Fruit fly (Drosophila melanogaster) whole organism, embryonic: ENCODE measurements around the gene CG45207.

Source experiments
- Ada2b ChIP-seq: fragments of 200-800 bp; sonication (Bioruptor generic); IDR thresholded peaks from 2 replicates; pipeline ENCODE4 v1.3.6; 2022; ENCODE audit warnings: missing biosample characterization, missing genetic modification characterization
- Adf1 ChIP-seq: fragments of 200-800 bp; sonication (Bioruptor generic); IDR thresholded peaks from 2 replicates; pipeline ENCODE4 v1.3.6; 2022; ENCODE audit warnings: missing biosample characterization, missing genetic modification characterization
- CG10147 ChIP-seq: fragments of 200-800 bp; sonication (Bioruptor generic); optimal IDR thresholded peaks from 2 replicates; lab custom pipeline; 2019; ENCODE audit warnings: missing biosample characterization, mild to moderate bottlenecking, missing genetic modification characterization, moderate library complexity
- CG10321 ChIP-seq: fragments of 200-800 bp; sonication (Bioruptor generic); IDR thresholded peaks from 2 replicates; pipeline ENCODE4 v1.3.6; 2022; ENCODE audit warnings: missing biosample characterization, missing genetic modification characterization
- CG10431 ChIP-seq: fragments of 200-800 bp; sonication (Bioruptor generic); optimal IDR thresholded peaks from 3 replicates; lab custom pipeline; 2018; ENCODE audit warnings: missing biosample characterization, mild to moderate bottlenecking, missing genetic modification characterization
- CG10462 ChIP-seq: fragments of 200-800 bp; sonication (Bioruptor generic); optimal IDR thresholded peaks from 2 replicates; lab custom pipeline; 2016; ENCODE audit warnings: missing biosample characterization, missing genetic modification characterization
- CG11247 ChIP-seq: fragments of 200-800 bp; sonication (Bioruptor generic); IDR thresholded peaks from 2 replicates; pipeline ENCODE4 v1.3.6; 2022; ENCODE audit warnings: missing biosample characterization, missing genetic modification characterization
- CG12299 ChIP-seq: fragments of 200-800 bp; sonication (Bioruptor generic); optimal IDR thresholded peaks from 2 replicates; lab custom pipeline; 2018; ENCODE audit warnings: missing biosample characterization, mild to moderate bottlenecking, missing genetic modification characterization
- CG14050 ChIP-seq: fragments of 200-800 bp; sonication (Bioruptor generic); IDR thresholded peaks from 3 replicates; pipeline ENCODE4 v1.3.6; 2022; ENCODE audit warnings: missing biosample characterization, missing genetic modification characterization
- CG14667 ChIP-seq: fragments of 200-800 bp; sonication (Bioruptor generic); IDR thresholded peaks from 2 replicates; pipeline ENCODE4 v1.3.6; 2022; ENCODE audit warnings: missing biosample characterization, missing genetic modification characterization
- CG1602 ChIP-seq: fragments of 200-800 bp; sonication (Bioruptor generic); optimal IDR thresholded peaks from 3 replicates; lab custom pipeline; 2016; ENCODE audit warnings: missing biosample characterization, missing genetic modification characterization
- CG17359 ChIP-seq: fragments of 200-800 bp; sonication (Bioruptor generic); optimal IDR thresholded peaks from 3 replicates; lab custom pipeline; 2018; ENCODE audit warnings: missing biosample characterization, mild to moderate bottlenecking, missing genetic modification characterization, moderate library complexity
- CG18619 ChIP-seq: fragments of 200-800 bp; sonication (Bioruptor generic); optimal IDR thresholded peaks from 3 replicates; lab custom pipeline; 2017; ENCODE audit warnings: missing biosample characterization, mild to moderate bottlenecking, missing genetic modification characterization
- CG2116 ChIP-seq: fragments of 200-800 bp; sonication (Bioruptor generic); optimal IDR thresholded peaks from 3 replicates; lab custom pipeline; 2018; ENCODE audit warnings: missing biosample characterization, mild to moderate bottlenecking, missing genetic modification characterization
- CG3065 ChIP-seq: fragments of 200-800 bp; sonication (Bioruptor generic); optimal IDR thresholded peaks from 2 replicates; lab custom pipeline; 2016; ENCODE audit warnings: missing biosample characterization, missing genetic modification characterization
- CG3163 ChIP-seq: fragments of 200-800 bp; sonication (Bioruptor generic); optimal IDR thresholded peaks from 3 replicates; lab custom pipeline; 2016; ENCODE audit warnings: missing biosample characterization, missing genetic modification characterization
- CG32532 ChIP-seq: fragments of 200-800 bp; sonication (Bioruptor generic); IDR thresholded peaks from 2 replicates; pipeline ENCODE4 v1.3.6; 2022; ENCODE audit warnings: missing biosample characterization, missing genetic modification characterization
- CG5245 ChIP-seq: fragments of 200-800 bp; sonication (Bioruptor generic); optimal IDR thresholded peaks from 3 replicates; lab custom pipeline; 2016; ENCODE audit warnings: missing biosample characterization, missing genetic modification characterization
- CG6175 ChIP-seq: fragments of 200-800 bp; sonication (Bioruptor generic); IDR thresholded peaks from 3 replicates; pipeline ENCODE4 v1.3.6; 2022; ENCODE audit warnings: missing biosample characterization, missing genetic modification characterization
- CG6765 ChIP-seq: fragments of 200-800 bp; sonication (Bioruptor generic); optimal IDR thresholded peaks from 3 replicates; lab custom pipeline; 2017; ENCODE audit warnings: missing biosample characterization, mild to moderate bottlenecking, missing genetic modification characterization
- CG8359 ChIP-seq: fragments of 200-800 bp; sonication (Bioruptor generic); optimal IDR thresholded peaks from 2 replicates; lab custom pipeline; 2017; ENCODE audit warnings: missing biosample characterization, mild to moderate bottlenecking, missing genetic modification characterization, borderline replicate concordance
- CG9437 ChIP-seq: fragments of 200-800 bp; sonication (Bioruptor generic); optimal IDR thresholded peaks from 2 replicates; lab custom pipeline; 2018; ENCODE audit warnings: missing biosample characterization, mild to moderate bottlenecking, missing genetic modification characterization
- Dad ChIP-seq: fragments of 200-800 bp; sonication (Bioruptor generic); optimal IDR thresholded peaks from 3 replicates; lab custom pipeline; 2016; ENCODE audit warnings: missing biosample characterization, missing genetic modification characterization
- Dfd ChIP-seq, 2 experiments: fragments of >200 bp; optimal IDR thresholded peaks; 2 replicates each; lab custom pipeline; 2017; ENCODE audit warnings: missing biosample characterization in 2 of 2, missing genetic modification characterization in 2 of 2
- Fer1 ChIP-seq: fragments of 200-800 bp; sonication (Bioruptor generic); optimal IDR thresholded peaks from 2 replicates; lab custom pipeline; 2017; ENCODE audit warnings: missing biosample characterization, mild to moderate bottlenecking, missing genetic modification characterization
- HmgZ ChIP-seq: fragments of 200-800 bp; sonication (Bioruptor generic); optimal IDR thresholded peaks from 2 replicates; lab custom pipeline; 2018; ENCODE audit warnings: missing biosample characterization, mild to moderate bottlenecking, missing genetic modification characterization
- Hmr ChIP-seq: fragments of 200-800 bp; sonication (Bioruptor generic); optimal IDR thresholded peaks from 3 replicates; lab custom pipeline; 2017; ENCODE audit warnings: mild to moderate bottlenecking, missing biosample characterization, missing genetic modification reagents, missing genetic modification characterization
- Hmx ChIP-seq: fragments of 200-800 bp; sonication (Bioruptor generic); optimal IDR thresholded peaks from 2 replicates; lab custom pipeline; 2016; ENCODE audit warnings: missing biosample characterization, missing genetic modification characterization
- Hr3 ChIP-seq: fragments of 200-800 bp; sonication (Bioruptor generic); optimal IDR thresholded peaks from 3 replicates; lab custom pipeline; 2016; ENCODE audit warnings: missing biosample characterization, missing genetic modification characterization
- Hr51 ChIP-seq, 2 experiments: fragments of 200-800 bp; sonication (Bioruptor generic); optimal IDR thresholded peaks; 2 replicates in 1 of 2; 3 replicates in 1 of 2; lab custom pipeline; 2016 to 2018; ENCODE audit warnings: missing biosample characterization in 2 of 2, missing genetic modification characterization in 2 of 2, mild to moderate bottlenecking in 1 of 2, moderate library complexity in 1 of 2
- Lhr ChIP-seq: fragments of 200-800 bp; sonication (Bioruptor generic); optimal IDR thresholded peaks from 3 replicates; lab custom pipeline; 2017; ENCODE audit warnings: mild to moderate bottlenecking, missing biosample characterization, missing genetic modification reagents, missing genetic modification characterization
- Mad ChIP-seq: fragments of 200-800 bp; sonication (Bioruptor generic); optimal IDR thresholded peaks from 2 replicates; lab custom pipeline; 2016; ENCODE audit warnings: missing biosample characterization, missing genetic modification characterization
- NK7.1 ChIP-seq: fragments of 200-800 bp; sonication (Bioruptor generic); optimal IDR thresholded peaks from 3 replicates; lab custom pipeline; 2016; ENCODE audit warnings: missing biosample characterization, missing genetic modification characterization
- Oaz ChIP-seq: fragments of 200-800 bp; sonication (Bioruptor generic); IDR thresholded peaks from 2 replicates; pipeline ENCODE4 v1.3.6; 2022; ENCODE audit warnings: missing biosample characterization, missing genetic modification characterization
- Sin3A ChIP-seq: fragments of >200 bp; optimal IDR thresholded peaks from 2 replicates; lab custom pipeline; 2018
- Six4 ChIP-seq: fragments of 200-800 bp; sonication (Bioruptor generic); optimal IDR thresholded peaks from 2 replicates; lab custom pipeline; 2016; ENCODE audit warnings: missing biosample characterization, missing genetic modification characterization
- Xrp1 ChIP-seq: fragments of 200-800 bp; sonication (Bioruptor generic); IDR thresholded peaks from 2 replicates; pipeline ENCODE4 v1.3.6; 2022; ENCODE audit warnings: missing biosample characterization, missing genetic modification characterization
- al ChIP-seq: fragments of 200-800 bp; sonication (Bioruptor generic); IDR thresholded peaks from 2 replicates; pipeline ENCODE4 v1.3.6; 2022; ENCODE audit warnings: missing biosample characterization, missing genetic modification characterization
- aop ChIP-seq: fragments of 200-800 bp; sonication (Bioruptor generic); IDR thresholded peaks from 2 replicates; pipeline ENCODE4 v1.3.6; 2022; ENCODE audit warnings: missing biosample characterization, missing genetic modification characterization
- croc ChIP-seq: fragments of 200-800 bp; sonication (Bioruptor generic); conservative IDR thresholded peaks from 3 replicates; pipeline ENCODE4 v1.3.6; 2022; ENCODE audit warnings: missing biosample characterization, missing genetic modification characterization
- dm ChIP-seq: fragments of 200-800 bp; sonication (Bioruptor generic); optimal IDR thresholded peaks from 3 replicates; lab custom pipeline; 2016; ENCODE audit warnings: missing biosample characterization, missing genetic modification characterization
- en ChIP-seq: fragments of 200-800 bp; sonication (Bioruptor generic); optimal IDR thresholded peaks from 2 replicates; lab custom pipeline; 2016; ENCODE audit warnings: missing biosample characterization, missing genetic modification characterization
- lilli ChIP-seq: fragments of 200-800 bp; sonication (Bioruptor generic); optimal IDR thresholded peaks from 3 replicates; lab custom pipeline; 2016; ENCODE audit warnings: missing biosample characterization, missing genetic modification characterization
- maf-S ChIP-seq: fragments of 200-800 bp; sonication (Bioruptor generic); optimal IDR thresholded peaks from 2 replicates; lab custom pipeline; 2016; ENCODE audit warnings: missing biosample characterization, missing genetic modification characterization
- mam ChIP-seq: fragments of 200-800 bp; sonication (Bioruptor generic); optimal IDR thresholded peaks from 3 replicates; lab custom pipeline; 2016; ENCODE audit warnings: missing biosample characterization, missing genetic modification characterization
- pfk ChIP-seq: fragments of 200-800 bp; sonication (Bioruptor generic); optimal IDR thresholded peaks from 2 replicates; lab custom pipeline; 2018; ENCODE audit warnings: missing biosample characterization, mild to moderate bottlenecking, missing genetic modification characterization, moderate library complexity
- pros ChIP-seq: fragments of 200-800 bp; sonication (Bioruptor generic); optimal IDR thresholded peaks from 3 replicates; lab custom pipeline; 2019; ENCODE audit warnings: missing biosample characterization, mild to moderate bottlenecking, missing genetic modification characterization, moderate library complexity
- schlank ChIP-seq: fragments of 200-800 bp; sonication (Bioruptor generic); optimal IDR thresholded peaks from 2 replicates; lab custom pipeline; 2018; ENCODE audit warnings: missing biosample characterization, mild to moderate bottlenecking, missing genetic modification characterization
- so ChIP-seq: fragments of 200-800 bp; sonication (Bioruptor generic); IDR thresholded peaks from 3 replicates; pipeline ENCODE4 v1.3.6; 2022; ENCODE audit warnings: missing biosample characterization, missing genetic modification characterization
- stc ChIP-seq: fragments of 200-800 bp; sonication (Bioruptor generic); IDR thresholded peaks from 2 replicates; pipeline ENCODE4 v1.3.6; 2022; ENCODE audit warnings: missing biosample characterization, missing genetic modification characterization
- z ChIP-seq: fragments of 200-800 bp; sonication (Bioruptor generic); IDR thresholded peaks from 3 replicates; pipeline ENCODE4 v1.3.6; 2022; ENCODE audit warnings: missing biosample characterization, missing genetic modification characterization
- zf30C ChIP-seq: fragments of 200-800 bp; sonication (Bioruptor generic); optimal IDR thresholded peaks from 3 replicates; lab custom pipeline; 2018; ENCODE audit warnings: missing biosample characterization, mild to moderate bottlenecking, missing genetic modification characterization

Gene CG45207

DNA sequence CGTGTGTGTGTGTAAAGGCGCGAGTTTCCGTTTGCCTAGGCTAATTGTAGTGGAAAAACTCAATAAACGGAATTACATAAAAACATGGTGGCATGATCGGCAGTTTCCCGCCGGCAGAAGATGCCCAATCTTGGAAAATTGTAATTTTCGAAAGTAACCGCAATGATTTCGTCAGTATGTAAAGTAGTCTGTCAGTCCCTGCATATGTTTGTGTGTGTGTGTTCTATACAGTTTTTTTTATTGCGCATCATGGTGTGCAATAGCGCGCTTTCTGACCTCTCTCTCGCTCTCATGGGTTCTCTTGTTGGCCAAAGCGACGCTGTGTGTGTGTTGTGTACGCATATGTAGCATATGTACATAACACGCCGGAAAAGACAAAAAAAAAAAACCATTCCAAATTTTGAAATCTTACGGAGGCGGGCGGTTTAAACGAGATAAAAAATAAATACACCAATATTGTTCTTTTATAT lies 19.2 kb upstream of the CG45207 start (continued):
- TF ChIP-seq CG1602 (GFP tag; lab: Kevin White, UChicago) (peak; percentile 5), mam (no peak), Sin3A (lab: Kevin White, UChicago) (no peak), CG10321 (GFP tag; lab: Robert Waterston, UW) (peak; percentile 69), Hmx (GFP tag; lab: Kevin White, UChicago) (no peak), en (GFP tag; lab: Kevin White, UChicago) (no peak), Dad (GFP tag; lab: Kevin White, UChicago) (peak; percentile 10), CG12299 (tag; lab: Kevin White, UChicago) (peak; percentile 20), Oaz (GFP tag; lab: Robert Waterston, UW) (no peak; the same call in 1 of the 2 replicates), Hr51 (GFP tag; optimal IDR thresholded peaks at IDR 0.05; lab: Kevin White, UChicago) (no peak), CG14050 (GFP tag; lab: Robert Waterston, UW) (no peak), CG11247 (GFP tag; lab: Robert Waterston, UW) (peak; percentile 60; the same call in 1 of the 2 replicates), Adf1 (GFP tag; lab: Robert Waterston, UW) (peak; percentile 18; the same call in 1 of the 2 replicates), CG14667 (GFP tag; lab: Robert Waterston, UW) (no peak), stc (GFP tag; lab: Robert Waterston, UW) (peak; percentile 19; the same call in 1 of the 2 replicates), CG3065 (GFP tag; lab: Kevin White, UChicago) (no peak), CG6175 (GFP tag; lab: Robert Waterston, UW) (no peak), HmgZ (peak; percentile 45), pros (GFP tag; lab: Kevin White, UChicago) (no peak), dm (peak; percentile 38), CG10431 (GFP tag; lab: Kevin White, UChicago) (peak; percentile 65), Mad (GFP tag; lab: Kevin White, UChicago) (peak; percentile 12), al (GFP tag; lab: Robert Waterston, UW) (no peak), Xrp1 (GFP tag; lab: Robert Waterston, UW) (peak; percentile 52; the same call in 1 of the 2 replicates), lilli (GFP tag; lab: Kevin White, UChicago) (peak; percentile 16), Ada2b (GFP tag; lab: Robert Waterston, UW) (no peak), CG8359 (GFP tag; lab: Kevin White, UChicago) (no peak), Hr3 (peak; percentile 30), Fer1 (peak; percentile 64), Dfd (GFP tag; optimal IDR thresholded peaks at IDR 0.05; lab: Kevin White, UChicago) (no peak), maf-S (GFP tag; lab: Kevin White, UChicago) (peak; percentile 32), CG10147 (peak; percentile 4), schlank (peak; percentile 13), z (GFP tag; lab: Robert Waterston, UW) (no peak), CG10462 (GFP tag; lab: Kevin White, UChicago) (no peak), CG2116 (GFP tag; lab: Kevin White, UChicago) (peak; percentile 46), Six4 (GFP tag; lab: Kevin White, UChicago) (no peak), CG17359 (peak; percentile 59), aop (no peak), so (GFP tag; lab: Robert Waterston, UW) (no peak), CG32532 (no peak), CG18619 (GFP tag; lab: Kevin White, UChicago) (peak; percentile 33), pfk (peak; percentile 55), CG5245 (GFP tag; lab: Kevin White, UChicago) (no peak), croc (no peak), CG9437 (GFP tag; lab: Kevin White, UChicago) (no peak), CG3163 (GFP tag; lab: Kevin White, UChicago) (no peak), zf30C (peak; percentile 24), CG6765 (no peak), Hmr (GFP tag; lab: Kevin White, UChicago) (peak; percentile 46), NK7.1 (GFP tag; lab: Kevin White, UChicago) (peak; percentile 15), Lhr (GFP tag; lab: Kevin White, UChicago) (peak; percentile 39)
